Worm (Caenorhabditis elegans): Measurements from ENCODE around the gene mec-15.

- no peak for TF ChIP-seq nhr-77 (tag; optimal IDR thresholded peaks at IDR 0.05)
- no peak for TF ChIP-seq jun-1 (tag; optimal IDR thresholded peaks at IDR 0.05)
- no peak for TF ChIP-seq ztf-11 (tag; optimal IDR thresholded peaks at IDR 0.05)
- no peak for TF ChIP-seq unc-86 (tag; optimal IDR thresholded peaks at IDR 0.05)
Measured at ce11 chrII:10204428-10205049, 35.0 kb downstream of the mec-15 start.
